Worm (Caenorhabditis elegans): ENCODE results near the gene apd-3.

ce11 chrII:3512240-3512639 lies 34.0 kb downstream of the apd-3 start, which contains the start of gene Y49F6B.19:
- TF ChIP-seq unc-62 (GFP tag; optimal IDR thresholded peaks at IDR 0.05), result no peak
- TF ChIP-seq elt-3 (tag; optimal IDR thresholded peaks at IDR 0.05), result no peak
- no peak for TF ChIP-seq sma-9 (GFP tag; optimal IDR thresholded peaks at IDR 0.05)
- TF ChIP-seq sma-9 (tag; optimal IDR thresholded peaks at IDR 0.05), result no peak
- TF ChIP-seq sma-3 (GFP tag; optimal IDR thresholded peaks at IDR 0.05), result no peak
- no peak for TF ChIP-seq ama-1 (optimal IDR thresholded peaks at IDR 0.05)
- TF ChIP-seq ceh-82 (tag; optimal IDR thresholded peaks at IDR 0.05), result no peak
- no peak for TF ChIP-seq nhr-25 (tag; optimal IDR thresholded peaks at IDR 0.05)

All from whole organism, L2 larva.